Fruit fly (Drosophila melanogaster): ENCODE data around the gene CG1146.

- TF ChIP-seq trem (tag; optimal IDR thresholded peaks at IDR 0.05): no peak
- no peak for TF ChIP-seq Dip3 (GFP tag; optimal IDR thresholded peaks at IDR 0.05)
- TF ChIP-seq ken (GFP tag; IDR thresholded peaks at IDR 0.05): no peak
- TF ChIP-seq Gug (GFP tag; IDR thresholded peaks at IDR 0.05): no peak
- TF ChIP-seq az2 (GFP tag; optimal IDR thresholded peaks at IDR 0.05): no peak
- no peak for TF ChIP-seq Oli (tag; optimal IDR thresholded peaks at IDR 0.05)
- TF ChIP-seq CG2678 (tag; optimal IDR thresholded peaks at IDR 0.05): no peak
- TF ChIP-seq CoRest (tag; optimal IDR thresholded peaks at IDR 0.05): no peak
- TF ChIP-seq fru (optimal IDR thresholded peaks at IDR 0.05): no peak
- TF ChIP-seq CG31441 (GFP tag; IDR thresholded peaks at IDR 0.05): no peak
- no peak for TF ChIP-seq CG3281 (GFP tag; optimal IDR thresholded peaks at IDR 0.05)
- no peak for TF ChIP-seq pnt (GFP tag; optimal IDR thresholded peaks at IDR 0.05)
Measured at dm6 chr3L:2485331-2486115, 3.1 kb upstream of the CG1146 start.
